Fruit fly (Drosophila melanogaster) whole organism: ENCODE measurements around the gene Muc96D.

Source experiments
- CG8478 ChIP-seq: fragments of >200 bp; optimal IDR thresholded peaks from 2 replicates; lab custom pipeline; 2018; ENCODE audit warnings: inconsistent platforms
- Dll ChIP-seq: fragments of >200 bp; optimal IDR thresholded peaks from 2 replicates; lab custom pipeline; 2017
- EcR ChIP-seq, 2 experiments: fragments of >200 bp; optimal IDR thresholded peaks; 2 replicates each; lab custom pipeline; 2017; ENCODE audit warnings: missing biosample characterization in 2 of 2, missing genetic modification characterization in 2 of 2, missing genetic modification reagents in 2 of 2
- pan ChIP-seq: fragments of >200 bp; optimal IDR thresholded peaks from 2 replicates; lab custom pipeline; 2017
- psq ChIP-seq: fragments of >200 bp; optimal IDR thresholded peaks from 2 replicates; lab custom pipeline; 2017
- usp ChIP-seq: fragments of >200 bp; optimal IDR thresholded peaks from 2 replicates; lab custom pipeline; 2017; ENCODE audit warnings: missing biosample characterization, missing genetic modification characterization, mixed read lengths

Muc96D gene

dm6 chr3R:25400545-25400944, at the start of gene Muc96D:
Muc96D (minus strand) TSS chr3R:25400645.
- TF ChIP-seq usp (GFP tag; lab: Kevin White, UChicago), result no peak
- no peak for TF ChIP-seq Dll
- TF ChIP-seq psq, result no peak
- no peak for TF ChIP-seq EcR (GFP tag; optimal IDR thresholded peaks at IDR 0.05; lab: Kevin White, UChicago)
- TF ChIP-seq pan, result no peak
- no peak for TF ChIP-seq CG8478 (lab: Kevin White, UChicago)

dm6 chr3R:25448737-25449136, 48.3 kb upstream of the Muc96D start:
- TF ChIP-seq EcR (GFP tag; optimal IDR thresholded peaks at IDR 0.05; lab: Kevin White, UChicago) (no peak), pan (no peak), CG8478 (lab: Kevin White, UChicago) (no peak), psq (no peak), usp (GFP tag; lab: Kevin White, UChicago) (no peak), Dll (no peak)

- TF ChIP-seq usp (GFP tag; lab: Kevin White, UChicago) (no peak), Dll (no peak), pan (no peak), EcR (GFP tag; optimal IDR thresholded peaks at IDR 0.05; lab: Kevin White, UChicago) (no peak), psq (no peak), CG8478 (lab: Kevin White, UChicago) (no peak)
Measured at dm6 chr3R:25448318-25448717, 47.9 kb upstream of the Muc96D start.

dm6 chr3R:25447451-25447850, 47.0 kb upstream of the Muc96D start:
- TF ChIP-seq psq, result no peak
- no peak for TF ChIP-seq usp (GFP tag; lab: Kevin White, UChicago)
- TF ChIP-seq Dll, result no peak
- no peak for TF ChIP-seq CG8478 (lab: Kevin White, UChicago)

- TF ChIP-seq CG8478 (lab: Kevin White, UChicago) (no peak), Dll (no peak), pan (no peak), usp (GFP tag; lab: Kevin White, UChicago) (no peak), psq (no peak), EcR (GFP tag; optimal IDR thresholded peaks at IDR 0.05; lab: Kevin White, UChicago) (no peak)
Measured at dm6 chr3R:25446482-25447300, 46.2 kb upstream of the Muc96D start.

dm6 chr3R:25445546-25446400, 45.3 kb upstream of the Muc96D start:
- no peak for TF ChIP-seq CG8478 (lab: Kevin White, UChicago)
- TF ChIP-seq psq, result no peak
- no peak for TF ChIP-seq Dll
- no peak for TF ChIP-seq pan
- no peak for TF ChIP-seq usp (GFP tag; lab: Kevin White, UChicago)
- no peak for TF ChIP-seq EcR (GFP tag; optimal IDR thresholded peaks at IDR 0.05; lab: Kevin White, UChicago)

dm6 chr3R:25438353-25438986, 38.0 kb upstream of the Muc96D start:
- no peak for TF ChIP-seq Dll
- no peak for TF ChIP-seq pan
- TF ChIP-seq psq, result no peak
- no peak for TF ChIP-seq CG8478 (lab: Kevin White, UChicago)
- TF ChIP-seq EcR (GFP tag; optimal IDR thresholded peaks at IDR 0.05; lab: Kevin White, UChicago), result no peak
- TF ChIP-seq usp (GFP tag; lab: Kevin White, UChicago), result no peak

- no peak for TF ChIP-seq usp (GFP tag; lab: Kevin White, UChicago)
- no peak for TF ChIP-seq EcR (GFP tag; optimal IDR thresholded peaks at IDR 0.05; lab: Kevin White, UChicago)
- no peak for TF ChIP-seq pan
- TF ChIP-seq Dll, result no peak
- TF ChIP-seq CG8478 (lab: Kevin White, UChicago), result no peak
- TF ChIP-seq psq, result no peak
Measured at dm6 chr3R:25437254-25437810, 36.9 kb upstream of the Muc96D start.

- TF ChIP-seq CG8478 (lab: Kevin White, UChicago), result no peak
Measured at dm6 chr3R:25427175-25427574, 26.7 kb upstream of the Muc96D start.

dm6 chr3R:25388522-25388921, 11.9 kb downstream of the Muc96D start:
- TF ChIP-seq EcR (GFP tag; optimal IDR thresholded peaks at IDR 0.05; lab: Kevin White, UChicago) (no peak), psq (no peak), Dll (no peak), CG8478 (lab: Kevin White, UChicago) (no peak), usp (GFP tag; lab: Kevin White, UChicago) (no peak), pan (no peak)

- no peak for TF ChIP-seq Dll
- TF ChIP-seq EcR (GFP tag; optimal IDR thresholded peaks at IDR 0.05; lab: Kevin White, UChicago), result no peak
- no peak for TF ChIP-seq usp (GFP tag; lab: Kevin White, UChicago)
- TF ChIP-seq psq, result no peak
- TF ChIP-seq pan, result no peak
- TF ChIP-seq CG8478 (lab: Kevin White, UChicago), result no peak
Measured at dm6 chr3R:25384206-25384605, 16.2 kb downstream of the Muc96D start.

- TF ChIP-seq pan (no peak), CG8478 (lab: Kevin White, UChicago) (no peak), EcR (GFP tag; optimal IDR thresholded peaks at IDR 0.05; lab: Kevin White, UChicago) (no peak), psq (no peak), Dll (no peak)
Measured at dm6 chr3R:25383400-25383799, 17.0 kb downstream of the Muc96D start, which contains the start of gene CG31437. CG31437 (plus strand) TSS chr3R:25383700.
